Fruit fly (Drosophila melanogaster) whole organism, embryonic: Measurements from ENCODE around the gene MESR3.

Experiments used
- Adf1 ChIP-seq: fragments of 200-800 bp; sonication (Bioruptor generic); IDR thresholded peaks from 2 replicates; pipeline ENCODE4 v1.3.6; 2022; ENCODE audit warnings: missing biosample characterization, missing genetic modification characterization
- Asciz ChIP-seq: fragments of 200-800 bp; sonication (Bioruptor generic); optimal IDR thresholded peaks from 2 replicates; lab custom pipeline; 2017; ENCODE audit warnings: missing biosample characterization, mild to moderate bottlenecking, missing genetic modification characterization, missing genetic modification reagents
- Bgb ChIP-seq: fragments of 200-800 bp; sonication (Bioruptor generic); IDR thresholded peaks from 2 replicates; pipeline ENCODE4 v1.3.6; 2022; ENCODE audit warnings: missing biosample characterization, missing genetic modification characterization; ENCODE audit not compliant: partially characterized antibody
- CG12104 ChIP-seq: fragments of 200-800 bp; sonication (Bioruptor generic); optimal IDR thresholded peaks from 3 replicates; lab custom pipeline; 2016; ENCODE audit warnings: missing biosample characterization, missing genetic modification characterization
- CG12391 ChIP-seq: fragments of 200-800 bp; sonication (Bioruptor generic); optimal IDR thresholded peaks from 3 replicates; lab custom pipeline; 2018; ENCODE audit warnings: missing biosample characterization, mild to moderate bottlenecking, missing genetic modification characterization, moderate library complexity
- CG17328 ChIP-seq: fragments of 200-800 bp; sonication (Bioruptor generic); IDR thresholded peaks from 2 replicates; pipeline ENCODE4 v1.3.6; 2022; ENCODE audit warnings: missing biosample characterization, missing genetic modification characterization
- CG17568 ChIP-seq: fragments of 200-800 bp; sonication (Bioruptor generic); optimal IDR thresholded peaks from 2 replicates; lab custom pipeline; 2018; ENCODE audit warnings: missing biosample characterization, mild to moderate bottlenecking, missing genetic modification characterization, moderate library complexity
- CG18262 ChIP-seq: fragments of 200-800 bp; optimal IDR thresholded peaks from 3 replicates; lab custom pipeline; 2019; ENCODE audit warnings: missing biosample characterization, mild to moderate bottlenecking, missing genetic modification characterization, moderate library complexity
- CG18619 ChIP-seq: fragments of 200-800 bp; sonication (Bioruptor generic); optimal IDR thresholded peaks from 3 replicates; lab custom pipeline; 2017; ENCODE audit warnings: missing biosample characterization, mild to moderate bottlenecking, missing genetic modification characterization
- CG2712 ChIP-seq: fragments of 200-800 bp; optimal IDR thresholded peaks from 3 replicates; lab custom pipeline; 2019; ENCODE audit warnings: missing biosample characterization, mild to moderate bottlenecking, missing genetic modification characterization, moderate library complexity
- CG30020 ChIP-seq: fragments of 200-800 bp; optimal IDR thresholded peaks from 2 replicates; lab custom pipeline; 2019; ENCODE audit warnings: missing biosample characterization, mild to moderate bottlenecking, missing genetic modification characterization, moderate library complexity
- CG30431 ChIP-seq: fragments of 200-800 bp; sonication (Bioruptor generic); optimal IDR thresholded peaks from 2 replicates; lab custom pipeline; 2017; ENCODE audit warnings: missing biosample characterization, missing genetic modification characterization
- CG3847 ChIP-seq: fragments of 200-800 bp; sonication (Bioruptor generic); IDR thresholded peaks from 2 replicates; pipeline ENCODE4 v1.3.6; 2022; ENCODE audit warnings: missing biosample characterization, missing genetic modification characterization
- CG4360 ChIP-seq: fragments of 200-800 bp; sonication (Bioruptor generic); IDR thresholded peaks from 2 replicates; pipeline ENCODE4 v1.3.6; 2022; ENCODE audit warnings: missing biosample characterization, missing genetic modification characterization
- CG8290 ChIP-seq, 3 experiments: fragments of 200-800 bp; sonication (Bioruptor generic); optimal IDR thresholded peaks; 2 replicates each; lab custom pipeline; 2016 to 2019; ENCODE audit warnings: missing biosample characterization in 3 of 3, missing genetic modification characterization in 3 of 3, mild to moderate bottlenecking in 2 of 3, moderate library complexity in 1 of 3
- Dll ChIP-seq: fragments of 200-800 bp; sonication (Bioruptor generic); IDR thresholded peaks from 4 replicates; pipeline ENCODE4 v1.3.6; 2022; ENCODE audit warnings: missing biosample characterization, missing genetic modification characterization; ENCODE audit not compliant: partially characterized antibody
- Elba2 ChIP-seq: fragments of 200-800 bp; sonication (Bioruptor generic); optimal IDR thresholded peaks from 3 replicates; lab custom pipeline; 2016; ENCODE audit warnings: missing biosample characterization, missing genetic modification characterization
- Fer1 ChIP-seq: fragments of 200-800 bp; sonication (Bioruptor generic); optimal IDR thresholded peaks from 2 replicates; lab custom pipeline; 2017; ENCODE audit warnings: missing biosample characterization, mild to moderate bottlenecking, missing genetic modification characterization
- HHEX ChIP-seq: fragments of 200-800 bp; sonication (Bioruptor generic); optimal IDR thresholded peaks from 3 replicates; lab custom pipeline; 2017; ENCODE audit warnings: missing biosample characterization, mild to moderate bottlenecking, missing genetic modification characterization, missing genetic modification reagents
- NFAT ChIP-seq: fragments of 200-800 bp; sonication (Bioruptor generic); IDR thresholded peaks from 2 replicates; pipeline ENCODE4 v1.3.6; 2022; ENCODE audit warnings: missing biosample characterization, missing genetic modification characterization
- Pdp1 ChIP-seq, 2 experiments: fragments of 200-800 bp; sonication (Bioruptor generic); optimal IDR thresholded peaks; 3 replicates each; lab custom pipeline; 2016; ENCODE audit warnings: missing biosample characterization in 2 of 2, missing genetic modification characterization in 2 of 2, mild to moderate bottlenecking in 1 of 2, moderate library complexity in 1 of 2
- Ptx1 ChIP-seq: fragments of 200-800 bp; sonication (Bioruptor generic); IDR thresholded peaks from 2 replicates; pipeline ENCODE4 v1.3.6; 2022; ENCODE audit warnings: missing biosample characterization, missing genetic modification characterization
- Sox102F ChIP-seq: fragments of 200-800 bp; sonication (Bioruptor generic); optimal IDR thresholded peaks from 2 replicates; lab custom pipeline; 2018; ENCODE audit warnings: missing biosample characterization, mild to moderate bottlenecking, missing genetic modification characterization, moderate library complexity
- Sry-δ ChIP-seq: fragments of 200-800 bp; sonication (Bioruptor generic); optimal IDR thresholded peaks from 2 replicates; lab custom pipeline; 2016; ENCODE audit warnings: missing biosample characterization, missing genetic modification characterization
- bbx ChIP-seq: fragments of 200-800 bp; sonication (Bioruptor generic); IDR thresholded peaks from 2 replicates; pipeline ENCODE4 v1.3.6; 2022; ENCODE audit warnings: missing biosample characterization, missing genetic modification characterization; ENCODE audit not compliant: partially characterized antibody
- bcd ChIP-seq: fragments of 200-800 bp; sonication (Bioruptor generic); optimal IDR thresholded peaks from 2 replicates; lab custom pipeline; 2017; ENCODE audit warnings: missing biosample characterization, mild to moderate bottlenecking, missing genetic modification characterization
- bowl ChIP-seq: fragments of 200-800 bp; sonication (Bioruptor generic); IDR thresholded peaks from 2 replicates; pipeline ENCODE4 v1.3.6; 2022; ENCODE audit warnings: missing biosample characterization, missing genetic modification characterization
- ci ChIP-seq: fragments of 200-800 bp; sonication (Bioruptor generic); IDR thresholded peaks from 3 replicates; pipeline ENCODE4 v1.3.6; 2022; ENCODE audit warnings: missing biosample characterization, missing genetic modification characterization
- da ChIP-seq: fragments of 200-800 bp; sonication (Bioruptor generic); optimal IDR thresholded peaks from 2 replicates; lab custom pipeline; 2016; ENCODE audit warnings: missing biosample characterization, missing genetic modification characterization
- dan ChIP-seq: fragments of 200-800 bp; sonication (Bioruptor generic); IDR thresholded peaks from 2 replicates; pipeline ENCODE4 v1.3.6; 2022; ENCODE audit warnings: missing biosample characterization, missing genetic modification characterization
- disco-r ChIP-seq: fragments of 200-800 bp; sonication (Bioruptor generic); optimal IDR thresholded peaks from 2 replicates; lab custom pipeline; 2016; ENCODE audit warnings: missing biosample characterization, missing genetic modification characterization
- dysf ChIP-seq: fragments of 200-800 bp; sonication (Bioruptor generic); IDR thresholded peaks from 3 replicates; pipeline ENCODE4 v1.3.6; 2022; ENCODE audit warnings: missing biosample characterization, missing genetic modification characterization
- exex ChIP-seq: fragments of 200-800 bp; sonication (Bioruptor generic); optimal IDR thresholded peaks from 4 replicates; lab custom pipeline; 2018; ENCODE audit warnings: missing biosample characterization, mild to moderate bottlenecking, missing genetic modification characterization, moderate library complexity
- insv ChIP-seq, 2 experiments: fragments of 200-800 bp; sonication (Bioruptor generic); optimal IDR thresholded peaks; 3 replicates each; lab custom pipeline; 2016 to 2018; ENCODE audit warnings: missing biosample characterization in 2 of 2, missing genetic modification characterization in 2 of 2
- inv ChIP-seq: fragments of 200-800 bp; sonication (Bioruptor generic); IDR thresholded peaks from 2 replicates; pipeline ENCODE4 v1.3.6; 2022; ENCODE audit warnings: missing biosample characterization, missing genetic modification characterization; ENCODE audit not compliant: partially characterized antibody
- jing ChIP-seq: fragments of 200-800 bp; sonication (Bioruptor generic); optimal IDR thresholded peaks from 2 replicates; lab custom pipeline; 2018; ENCODE audit warnings: missing biosample characterization, mild to moderate bottlenecking, missing genetic modification characterization
- klu ChIP-seq: fragments of 200-800 bp; sonication (Bioruptor generic); IDR thresholded peaks from 2 replicates; pipeline ENCODE4 v1.3.6; 2022; ENCODE audit warnings: missing biosample characterization, missing genetic modification characterization
- lov ChIP-seq, 2 experiments: fragments of 200-800 bp in 1 of 2; fragments of >200 bp in 1 of 2; sonication (Bioruptor generic) in 1 of 2; IDR thresholded peaks in 1 of 2; optimal IDR thresholded peaks in 1 of 2; 2 replicates in 1 of 2; 3 replicates in 1 of 2; pipeline versions ENCODE4 v1.3.6 to Lab custom; 2017 to 2022; ENCODE audit warnings: missing biosample characterization in 1 of 2, missing genetic modification characterization in 1 of 2
- onecut ChIP-seq: fragments of 200-800 bp; sonication (Bioruptor generic); IDR thresholded peaks from 2 replicates; pipeline ENCODE4 v1.3.6; 2022; ENCODE audit warnings: missing biosample characterization, missing genetic modification characterization
- peb ChIP-seq: fragments of 200-800 bp; sonication (Bioruptor generic); IDR thresholded peaks from 2 replicates; pipeline ENCODE4 v1.3.6; 2022; ENCODE audit warnings: missing biosample characterization, missing genetic modification characterization
- psq ChIP-seq: fragments of 200-800 bp; sonication (Bioruptor generic); optimal IDR thresholded peaks from 2 replicates; lab custom pipeline; 2017; ENCODE audit warnings: missing biosample characterization, missing genetic modification characterization
- pum ChIP-seq: fragments of 200-800 bp; sonication (Bioruptor generic); optimal IDR thresholded peaks from 2 replicates; lab custom pipeline; 2016; ENCODE audit warnings: missing biosample characterization, missing genetic modification characterization
- sim ChIP-seq: fragments of 200-800 bp; sonication (Bioruptor generic); IDR thresholded peaks from 2 replicates; pipeline ENCODE4 v1.3.6; 2022; ENCODE audit warnings: missing biosample characterization, missing genetic modification characterization
- sob ChIP-seq: fragments of 200-800 bp; sonication (Bioruptor generic); IDR thresholded peaks from 2 replicates; pipeline ENCODE4 v1.3.6; 2022; ENCODE audit warnings: missing biosample characterization, missing genetic modification characterization
- tap ChIP-seq: fragments of 200-800 bp; optimal IDR thresholded peaks from 3 replicates; lab custom pipeline; 2019; ENCODE audit warnings: missing biosample characterization, mild to moderate bottlenecking, missing genetic modification characterization, moderate library complexity
- tin ChIP-seq: fragments of 200-800 bp; sonication (Bioruptor generic); optimal IDR thresholded peaks from 3 replicates; lab custom pipeline; 2016; ENCODE audit warnings: missing biosample characterization, missing genetic modification characterization
- tna ChIP-seq: fragments of 200-800 bp; sonication (Bioruptor generic); IDR thresholded peaks from 2 replicates; pipeline ENCODE4 v1.3.6; 2022; ENCODE audit warnings: missing biosample characterization, missing genetic modification characterization; ENCODE audit not compliant: partially characterized antibody
- zfh2 ChIP-seq: fragments of 200-800 bp; sonication (Bioruptor generic); optimal IDR thresholded peaks from 2 replicates; lab custom pipeline; 2016; ENCODE audit warnings: missing biosample characterization, missing genetic modification characterization

The MESR3 gene

dm6 chr2L:18708239-18708891 lies 91.3 kb downstream of the MESR3 start, which contains the start of the genes Faf2 and Grip71 (continued):
- peak; percentile 23; the same call in 1 of the 2 replicates for TF ChIP-seq Bgb
- TF ChIP-seq exex (tag; lab: Kevin White, UChicago) = no peak
- TF ChIP-seq Elba2 (GFP tag; lab: Kevin White, UChicago) = peak; percentile 54
- TF ChIP-seq Dll (GFP tag; lab: Robert Waterston, UW) = peak; percentile 59; the same call in 3 of the 4 replicates
- TF ChIP-seq lov (optimal IDR thresholded peaks at IDR 0.05; lab: Kevin White, UChicago) = no peak
- peak; percentile 78 for TF ChIP-seq lov (GFP tag; IDR thresholded peaks at IDR 0.05; lab: Robert Waterston, UW)
- peak; percentile 90 to 93 for TF ChIP-seq Pdp1 (GFP tag; optimal IDR thresholded peaks at IDR 0.05; lab: Kevin White, UChicago)
- TF ChIP-seq peb (GFP tag; lab: Robert Waterston, UW) = peak; percentile 87
- peak; percentile 96 for TF ChIP-seq CG2712 (tag; lab: Kevin White, UChicago)
- peak; percentile 85 for TF ChIP-seq jing (GFP tag; lab: Kevin White, UChicago)
- no peak for TF ChIP-seq CG17568 (GFP tag; lab: Kevin White, UChicago)
- TF ChIP-seq tap (tag; lab: Kevin White, UChicago) = peak; percentile 81
- TF ChIP-seq CG17328 (GFP tag; lab: Robert Waterston, UW) = peak; percentile 91
- peak; percentile 94 for TF ChIP-seq CG30020 (tag; lab: Kevin White, UChicago)
- TF ChIP-seq disco-r (GFP tag; lab: Kevin White, UChicago) = peak; percentile 40
- TF ChIP-seq sim (GFP tag; lab: Robert Waterston, UW) = peak; percentile 55
- TF ChIP-seq dan (GFP tag; lab: Robert Waterston, UW) = peak; percentile 87
- TF ChIP-seq klu (GFP tag; lab: Robert Waterston, UW) = peak; percentile 93
- TF ChIP-seq sob (GFP tag; lab: Robert Waterston, UW) = peak; percentile 96
- peak; percentile 88 for TF ChIP-seq CG4360 (GFP tag; lab: Robert Waterston, UW)
- peak; percentile 66 for TF ChIP-seq Adf1 (GFP tag; lab: Robert Waterston, UW)
- TF ChIP-seq zfh2 (GFP tag; lab: Kevin White, UChicago) = peak; percentile 90
- TF ChIP-seq ci (GFP tag; lab: Robert Waterston, UW) = peak; percentile 96
- TF ChIP-seq psq (GFP tag; lab: Kevin White, UChicago) = peak; percentile 77
- TF ChIP-seq Asciz (GFP tag; lab: Kevin White, UChicago) = peak; percentile 68
- TF ChIP-seq tna (GFP tag; lab: Robert Waterston, UW) = no peak
- peak; percentile 60 for TF ChIP-seq Sry-δ (GFP tag; lab: Kevin White, UChicago)
- peak; percentile 94 for TF ChIP-seq CG30431 (GFP tag; lab: Kevin White, UChicago)
- peak; percentile 88 for TF ChIP-seq tin (GFP tag; lab: Kevin White, UChicago)
- peak; percentile 65 for TF ChIP-seq onecut (GFP tag; lab: Robert Waterston, UW)
- peak; percentile 94 for TF ChIP-seq bcd (GFP tag; lab: Kevin White, UChicago)
- TF ChIP-seq CG12391 (tag; lab: Kevin White, UChicago) = peak; percentile 94
- TF ChIP-seq dysf (GFP tag; lab: Robert Waterston, UW) = peak; percentile 95
- peak in 1 of 2 experiments; percentile 59 for TF ChIP-seq insv (GFP tag; optimal IDR thresholded peaks at IDR 0.05; lab: Kevin White, UChicago)
- peak; percentile 95 for TF ChIP-seq CG3847 (GFP tag; lab: Robert Waterston, UW)
- peak; percentile 97 for TF ChIP-seq Ptx1 (GFP tag; lab: Robert Waterston, UW)
- peak; percentile 59 for TF ChIP-seq da
- peak; percentile 90 for TF ChIP-seq NFAT (GFP tag; lab: Robert Waterston, UW)
- peak; percentile 75; the same call in 1 of the 2 replicates for TF ChIP-seq bowl (GFP tag; lab: Robert Waterston, UW)
- TF ChIP-seq bbx = peak; percentile 17; the same call in 1 of the 2 replicates
- peak; percentile 79 for TF ChIP-seq CG8290 (GFP tag; optimal IDR thresholded peaks at IDR 0.05; lab: Kevin White, UChicago)
- peak; percentile 15 to 72 for TF ChIP-seq CG8290 (tag; optimal IDR thresholded peaks at IDR 0.05; lab: Kevin White, UChicago)
- peak; percentile 93 for TF ChIP-seq Sox102F (GFP tag; lab: Kevin White, UChicago)
- peak; percentile 94 for TF ChIP-seq pum (GFP tag; lab: Kevin White, UChicago)
- TF ChIP-seq CG12104 (GFP tag; lab: Kevin White, UChicago) = peak; percentile 81
- TF ChIP-seq HHEX (GFP tag; lab: Kevin White, UChicago) = peak; percentile 67
- TF ChIP-seq CG18262 = peak; percentile 87
- peak; percentile 82 for TF ChIP-seq CG18619 (GFP tag; lab: Kevin White, UChicago)
- peak; percentile 70 for TF ChIP-seq Fer1 (GFP tag; lab: Kevin White, UChicago)
- TF ChIP-seq inv (GFP tag; lab: Robert Waterston, UW) = no peak; the same call in 1 of the 2 replicates
